Worm (Caenorhabditis elegans): ENCODE measurements around the gene math-22.
A peak's percentile ranks its signal among the peaks of the same experiment; 100 is the strongest.

ce11 chrII:1897936-1898335, 7.3 kb upstream of the math-22 start, which contains the start of gene C46F9.6:
- no peak for TF ChIP-seq lin-38 (GFP tag; IDR thresholded peaks at IDR 0.05)
- no peak for TF ChIP-seq nhr-11 (tag; optimal IDR thresholded peaks at IDR 0.05)
- TF ChIP-seq skn-1 (tag; optimal IDR thresholded peaks at IDR 0.05) = no peak
- TF ChIP-seq pqm-1 (tag; optimal IDR thresholded peaks at IDR 0.05) = peak; percentile 8
- TF ChIP-seq unc-130 (GFP tag; optimal IDR thresholded peaks at IDR 0.05) = no peak
